Worm (Caenorhabditis elegans) whole organism, L4/young adult: Measurements from ENCODE around the gene ZK675.4.

Source experiments
- W03F9.2 ChIP-seq: fragments of 150-350 bp; optimal IDR thresholded peaks from 2 replicates; lab custom pipeline; 2014; ENCODE audit warnings: missing biosample characterization, missing genetic modification characterization
- dao-5 ChIP-seq: sonication (generic microtip); optimal IDR thresholded peaks from 2 replicates; lab custom pipeline; 2016; ENCODE audit warnings: missing genotype, missing genetic modification characterization, moderate library complexity, missing compliant biosample characterization
- him-1 ChIP-seq: sonication (generic microtip); optimal IDR thresholded peaks from 2 replicates; lab custom pipeline; 2016; ENCODE audit warnings: missing genotype, missing genetic modification reagents, missing genetic modification characterization, missing compliant biosample characterization

DNA sequence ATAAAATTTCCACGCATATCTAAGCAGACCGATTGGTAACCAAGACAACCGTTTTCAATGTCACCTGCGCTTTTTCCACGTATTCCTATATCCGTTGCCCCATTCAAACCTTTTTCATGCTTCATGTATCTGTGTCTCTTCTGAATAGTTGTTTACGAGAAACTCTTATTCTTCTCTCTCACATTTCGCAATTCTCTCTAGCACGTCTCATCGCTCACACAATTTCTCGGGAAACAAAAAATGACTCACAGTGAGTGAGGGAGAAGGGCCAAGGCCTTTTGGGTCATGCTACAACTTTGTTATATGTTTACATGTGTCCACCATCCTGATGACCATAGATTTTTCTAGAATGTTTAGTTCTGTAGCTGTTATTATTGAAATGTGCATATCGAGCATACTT is 23.8 kb upstream of the ZK675.4 start:
- no peak for TF ChIP-seq dao-5 (tag; lab: Kevin White, UChicago)
- no peak for TF ChIP-seq him-1
- TF ChIP-seq W03F9.2 (tag; lab: Kevin White, UChicago), result no peak
